Worm (Caenorhabditis elegans) whole organism, L4/young adult: ENCODE results near the gene clec-256.

ENCODE experiments used
- W03F9.2 ChIP-seq: fragments of 150-350 bp; optimal IDR thresholded peaks from 2 replicates; lab custom pipeline; 2014; ENCODE audit warnings: missing biosample characterization, missing genetic modification characterization
- him-1 ChIP-seq: sonication (generic microtip); optimal IDR thresholded peaks from 2 replicates; lab custom pipeline; 2016; ENCODE audit warnings: missing genotype, missing genetic modification reagents, missing genetic modification characterization, missing compliant biosample characterization

- TF ChIP-seq W03F9.2 (tag; lab: Kevin White, UChicago) (no peak), him-1 (no peak)
Observed at ce11 chrV:18810705-18811104, 39.2 kb downstream of the clec-256 start, which contains the start of gene C54E10.3.
